Fruit fly (Drosophila melanogaster) whole organism, adult: ENCODE results near the gene pyd.

ENCODE experiments used
- CG11617 ChIP-seq: fragments of 200-800 bp; sonication (Bioruptor generic); optimal IDR thresholded peaks from 2 replicates; lab custom pipeline; 2017; ENCODE audit warnings: mild to moderate bottlenecking, missing biosample characterization, missing genetic modification reagents, missing genetic modification characterization
- CG12768 ChIP-seq: fragments of 200-800 bp; sonication (Bioruptor generic); optimal IDR thresholded peaks from 2 replicates; lab custom pipeline; 2017; ENCODE audit warnings: missing biosample characterization, missing genetic modification characterization, mild to moderate bottlenecking, moderate library complexity, missing genetic modification reagents
- CG14711 ChIP-seq: fragments of 200-800 bp; sonication (Bioruptor generic); optimal IDR thresholded peaks from 2 replicates; lab custom pipeline; 2018; ENCODE audit warnings: missing biosample characterization, mild to moderate bottlenecking, missing genetic modification characterization, moderate library complexity
- CG1620 ChIP-seq: fragments of 200-800 bp; sonication (Bioruptor generic); optimal IDR thresholded peaks from 2 replicates; lab custom pipeline; 2016; ENCODE audit warnings: missing biosample characterization, missing genetic modification characterization
- CG33017 ChIP-seq: fragments of 200-800 bp; sonication (Bioruptor generic); optimal IDR thresholded peaks from 2 replicates; lab custom pipeline; 2018; ENCODE audit warnings: missing biosample characterization, mild to moderate bottlenecking, missing genetic modification characterization, moderate library complexity
- CG5204 ChIP-seq: fragments of 200-800 bp; sonication (Bioruptor generic); optimal IDR thresholded peaks from 2 replicates; lab custom pipeline; 2016; ENCODE audit warnings: missing biosample characterization, missing genetic modification characterization
- CG7045 ChIP-seq: fragments of 200-800 bp; sonication (Bioruptor generic); optimal IDR thresholded peaks from 2 replicates; lab custom pipeline; 2017; ENCODE audit warnings: missing biosample characterization, mild to moderate bottlenecking, missing genetic modification characterization
- CG7101 ChIP-seq: fragments of 200-800 bp; sonication (Bioruptor generic); optimal IDR thresholded peaks from 2 replicates; lab custom pipeline; 2018; ENCODE audit warnings: missing biosample characterization, mild to moderate bottlenecking, missing genetic modification characterization, moderate library complexity
- Clk ChIP-seq: fragments of 200-800 bp; sonication (Bioruptor generic); optimal IDR thresholded peaks from 2 replicates; lab custom pipeline; 2017; ENCODE audit warnings: missing biosample characterization, missing genetic modification characterization
- Crg-1 ChIP-seq: fragments of 200-800 bp; sonication (Bioruptor generic); optimal IDR thresholded peaks from 2 replicates; lab custom pipeline; 2016; ENCODE audit warnings: missing biosample characterization, missing genetic modification characterization
- Hr96 ChIP-seq: fragments of 200-800 bp; sonication (Bioruptor generic); optimal IDR thresholded peaks from 2 replicates; lab custom pipeline; 2016; ENCODE audit warnings: missing biosample characterization, missing genetic modification characterization
- Mnt ChIP-seq: fragments of 200-800 bp; sonication (Bioruptor generic); optimal IDR thresholded peaks from 2 replicates; lab custom pipeline; 2016; ENCODE audit warnings: missing biosample characterization, mild to moderate bottlenecking, missing genetic modification characterization
- bab1 ChIP-seq: fragments of 200-800 bp; sonication (Bioruptor generic); optimal IDR thresholded peaks from 3 replicates; lab custom pipeline; 2019; ENCODE audit warnings: missing biosample characterization, mild to moderate bottlenecking, missing genetic modification characterization, moderate library complexity
- cic ChIP-seq: fragments of 200-800 bp; sonication (Bioruptor generic); optimal IDR thresholded peaks from 2 replicates; lab custom pipeline; 2017; ENCODE audit warnings: missing biosample characterization, mild to moderate bottlenecking, missing genetic modification characterization, moderate library complexity
- cnc ChIP-seq, 2 experiments: fragments of >200 bp; optimal IDR thresholded peaks; 2 replicates each; lab custom pipeline; 2017
- kay ChIP-seq: fragments of 200-800 bp; sonication (Bioruptor generic); peaks from one replicate; lab custom pipeline; 2016; ENCODE audit warnings: missing biosample characterization, missing genetic modification characterization, borderline replicate concordance
- ovo ChIP-seq: fragments of 200-800 bp; sonication (Bioruptor generic); optimal IDR thresholded peaks from 2 replicates; lab custom pipeline; 2016; ENCODE audit warnings: missing biosample characterization, missing genetic modification characterization
- tj ChIP-seq: fragments of 200-800 bp; sonication (Bioruptor generic); optimal IDR thresholded peaks from 3 replicates; lab custom pipeline; 2017; ENCODE audit warnings: missing biosample characterization, mild to moderate bottlenecking, missing genetic modification characterization, moderate library complexity
- toe ChIP-seq: fragments of 200-800 bp; sonication (Bioruptor generic); optimal IDR thresholded peaks from 2 replicates; lab custom pipeline; 2016; ENCODE audit warnings: missing biosample characterization, missing genetic modification characterization

The pyd gene

DNA sequence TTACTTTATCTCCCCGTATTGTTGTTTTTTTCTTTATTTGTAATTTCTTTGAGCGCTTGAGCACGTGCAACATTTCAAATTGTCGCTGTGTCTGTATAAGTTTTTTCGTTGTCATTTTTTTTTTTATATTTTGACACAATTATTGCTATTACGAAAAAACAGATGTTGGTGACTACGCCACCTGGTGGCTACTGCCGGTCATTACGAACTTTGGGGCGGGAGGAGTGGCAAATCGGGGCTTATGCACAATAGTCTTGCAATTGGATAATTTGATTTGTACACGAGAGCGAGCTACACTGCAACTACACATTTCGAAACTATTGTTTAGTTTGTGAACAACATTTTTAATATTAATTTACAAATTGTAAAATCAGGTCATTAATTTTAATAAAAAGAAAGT is 72.4 kb downstream of the pyd start:
- no peak for TF ChIP-seq tj (GFP tag; lab: Kevin White, UChicago)
- TF ChIP-seq CG11617 (GFP tag; lab: Kevin White, UChicago), result no peak
- no peak for TF ChIP-seq CG5204 (GFP tag; lab: Kevin White, UChicago)
- no peak for TF ChIP-seq cnc (optimal IDR thresholded peaks at IDR 0.05; lab: Kevin White, UChicago)
- TF ChIP-seq Crg-1 (GFP tag; lab: Kevin White, UChicago), result no peak
- TF ChIP-seq cic (GFP tag; lab: Kevin White, UChicago), result no peak
- TF ChIP-seq ovo, result no peak
- TF ChIP-seq CG7101 (tag; lab: Kevin White, UChicago), result no peak
- no peak for TF ChIP-seq kay (GFP tag; lab: Kevin White, UChicago)
- no peak for TF ChIP-seq CG33017
- no peak for TF ChIP-seq toe (GFP tag; lab: Kevin White, UChicago)
- no peak for TF ChIP-seq CG1620
- TF ChIP-seq Hr96 (GFP tag; lab: Kevin White, UChicago), result no peak
- no peak for TF ChIP-seq bab1 (GFP tag; lab: Kevin White, UChicago)
- TF ChIP-seq Mnt (GFP tag; lab: Kevin White, UChicago), result no peak
- TF ChIP-seq CG12768 (GFP tag; lab: Kevin White, UChicago), result no peak
- TF ChIP-seq CG7045 (GFP tag; lab: Kevin White, UChicago), result no peak
- no peak for TF ChIP-seq CG14711 (tag; lab: Kevin White, UChicago)
- TF ChIP-seq Clk, result no peak

dm6 chr3R:8857496-8858255 is 74.0 kb downstream of the pyd start:
- peak; percentile 15 for TF ChIP-seq bab1 (GFP tag; lab: Kevin White, UChicago)
- no peak for TF ChIP-seq Hr96 (GFP tag; lab: Kevin White, UChicago)
- peak; percentile 13 for TF ChIP-seq kay (GFP tag; lab: Kevin White, UChicago)
- TF ChIP-seq tj (GFP tag; lab: Kevin White, UChicago), result peak; percentile 73
- no peak for TF ChIP-seq CG12768 (GFP tag; lab: Kevin White, UChicago)

dm6 chr3R:8856242-8856641 is 75.5 kb downstream of the pyd start:
- TF ChIP-seq kay (GFP tag; lab: Kevin White, UChicago) (peak; percentile 28), tj (GFP tag; lab: Kevin White, UChicago) (peak; percentile 98), CG1620 (no peak)

- TF ChIP-seq Mnt (GFP tag; lab: Kevin White, UChicago) (no peak), kay (GFP tag; lab: Kevin White, UChicago) (no peak), toe (GFP tag; lab: Kevin White, UChicago) (no peak), CG5204 (GFP tag; lab: Kevin White, UChicago) (no peak), CG7045 (GFP tag; lab: Kevin White, UChicago) (no peak), CG33017 (no peak), bab1 (GFP tag; lab: Kevin White, UChicago) (no peak), CG12768 (GFP tag; lab: Kevin White, UChicago) (no peak), CG7101 (tag; lab: Kevin White, UChicago) (no peak)
Measured at dm6 chr3R:8854619-8855206, 77.0 kb downstream of the pyd start.

dm6 chr3R:8853706-8854105 is 78.0 kb downstream of the pyd start:
- TF ChIP-seq kay (GFP tag; lab: Kevin White, UChicago) (peak; percentile 65), tj (GFP tag; lab: Kevin White, UChicago) (no peak)

DNA sequence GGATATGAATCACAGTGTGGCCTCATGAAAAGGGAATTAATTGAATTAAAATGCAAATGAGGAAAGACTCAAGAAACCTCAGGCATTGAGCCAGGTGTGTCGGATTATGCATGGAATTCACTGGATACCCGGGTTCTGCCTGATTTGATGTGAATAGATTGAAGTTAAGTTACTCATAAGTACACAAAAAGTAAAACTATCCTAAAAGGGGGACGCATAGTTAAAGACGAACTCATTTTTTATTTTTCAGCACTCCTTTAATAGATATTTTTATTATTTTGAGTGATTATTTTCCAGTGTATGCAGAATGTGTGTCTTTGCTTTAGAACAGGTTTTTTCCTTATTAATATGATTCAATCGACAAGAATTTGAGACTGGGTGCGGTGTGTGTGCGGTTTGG is 78.5 kb downstream of the pyd start:
- TF ChIP-seq CG5204 (GFP tag; lab: Kevin White, UChicago) (no peak), Hr96 (GFP tag; lab: Kevin White, UChicago) (no peak), Clk (no peak), CG33017 (no peak), kay (GFP tag; lab: Kevin White, UChicago) (peak; percentile 40)

DNA sequence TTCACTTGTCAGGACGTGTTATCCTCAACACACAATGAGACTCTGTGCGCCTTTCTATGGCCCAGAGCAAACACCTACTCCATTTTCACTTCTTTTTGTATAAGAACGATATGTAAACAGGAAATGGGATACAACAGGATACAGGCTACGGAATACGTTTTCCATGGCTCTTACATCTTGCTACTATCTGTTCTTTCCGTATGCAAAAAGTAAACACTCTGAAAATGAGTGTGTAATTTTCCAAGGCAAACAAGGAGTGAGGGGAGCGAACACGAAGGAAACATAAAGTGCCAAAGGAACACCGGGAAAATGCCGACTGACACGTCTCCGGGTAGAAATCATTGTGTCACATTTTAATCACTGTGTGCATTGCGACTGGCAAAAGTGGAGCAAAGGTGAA is 81.1 kb downstream of the pyd start:
- no peak for TF ChIP-seq CG12768 (GFP tag; lab: Kevin White, UChicago)
- TF ChIP-seq cnc (optimal IDR thresholded peaks at IDR 0.05; lab: Kevin White, UChicago), result no peak
- TF ChIP-seq ovo, result no peak
- no peak for TF ChIP-seq Hr96 (GFP tag; lab: Kevin White, UChicago)
